Fruit fly (Drosophila melanogaster) whole organism, adult: Measurements from ENCODE around the gene btz.

Source experiments
- CG14711 ChIP-seq: fragments of 200-800 bp; sonication (Bioruptor generic); optimal IDR thresholded peaks from 2 replicates; lab custom pipeline; 2018; ENCODE audit warnings: missing biosample characterization, mild to moderate bottlenecking, missing genetic modification characterization, moderate library complexity
- CG1620 ChIP-seq: fragments of 200-800 bp; sonication (Bioruptor generic); optimal IDR thresholded peaks from 2 replicates; lab custom pipeline; 2016; ENCODE audit warnings: missing biosample characterization, missing genetic modification characterization
- CG5204 ChIP-seq: fragments of 200-800 bp; sonication (Bioruptor generic); optimal IDR thresholded peaks from 2 replicates; lab custom pipeline; 2016; ENCODE audit warnings: missing biosample characterization, missing genetic modification characterization
- bab1 ChIP-seq: fragments of 200-800 bp; sonication (Bioruptor generic); optimal IDR thresholded peaks from 3 replicates; lab custom pipeline; 2019; ENCODE audit warnings: missing biosample characterization, mild to moderate bottlenecking, missing genetic modification characterization, moderate library complexity

DNA sequence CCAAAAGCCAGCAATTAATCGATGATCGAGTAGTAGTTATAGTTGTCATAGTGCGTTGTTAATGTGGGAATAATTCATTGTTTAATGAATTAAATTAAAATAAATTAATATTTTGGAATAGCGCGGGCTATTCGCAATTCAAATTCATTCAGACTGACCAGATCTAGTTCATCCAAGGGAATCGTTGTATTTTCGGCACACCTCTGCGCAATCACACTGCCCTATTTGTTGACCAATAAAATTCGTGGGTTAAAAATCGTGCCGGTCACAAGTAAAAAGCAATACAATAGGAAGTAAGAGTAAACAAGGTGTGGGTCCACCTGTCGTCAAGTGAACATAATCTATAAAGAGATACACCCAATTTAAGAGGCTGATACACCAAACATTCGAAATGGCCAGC, 21.1 kb upstream of the btz start, which contains the start of gene CG12883:
- TF ChIP-seq CG5204 (no peak), CG1620 (GFP tag; lab: Kevin White, UChicago) (no peak), bab1 (GFP tag; lab: Kevin White, UChicago) (peak; percentile 43), CG14711 (tag; lab: Kevin White, UChicago) (no peak)
